Worm (Caenorhabditis elegans) whole organism, L4/young adult: Measurements from ENCODE around the gene ZK813.7.

Experiments used
- W03F9.2 ChIP-seq: fragments of 150-350 bp; optimal IDR thresholded peaks from 2 replicates; lab custom pipeline; 2014; ENCODE audit warnings: missing biosample characterization, missing genetic modification characterization
- dao-5 ChIP-seq: sonication (generic microtip); optimal IDR thresholded peaks from 2 replicates; lab custom pipeline; 2016; ENCODE audit warnings: missing genotype, missing genetic modification characterization, moderate library complexity, missing compliant biosample characterization
- him-1 ChIP-seq: sonication (generic microtip); optimal IDR thresholded peaks from 2 replicates; lab custom pipeline; 2016; ENCODE audit warnings: missing genotype, missing genetic modification reagents, missing genetic modification characterization, missing compliant biosample characterization

ZK813.7 gene

ce11 chrX:3444514-3444913 lies at the start of gene ZK813.7:
TSS of gene ZK813.7 (plus strand) at chrX:3444814.
- no peak for TF ChIP-seq W03F9.2 (tag; lab: Kevin White, UChicago)
- TF ChIP-seq him-1 (tag; lab: Kevin White, UChicago) = no peak
- no peak for TF ChIP-seq dao-5 (tag; lab: Kevin White, UChicago)

- TF ChIP-seq dao-5 (tag; lab: Kevin White, UChicago) (no peak), him-1 (tag; lab: Kevin White, UChicago) (no peak), W03F9.2 (tag; lab: Kevin White, UChicago) (no peak)
These were observed 47.9 kb upstream of the ZK813.7 start for ce11 chrX:3396735-3397134.

DNA sequence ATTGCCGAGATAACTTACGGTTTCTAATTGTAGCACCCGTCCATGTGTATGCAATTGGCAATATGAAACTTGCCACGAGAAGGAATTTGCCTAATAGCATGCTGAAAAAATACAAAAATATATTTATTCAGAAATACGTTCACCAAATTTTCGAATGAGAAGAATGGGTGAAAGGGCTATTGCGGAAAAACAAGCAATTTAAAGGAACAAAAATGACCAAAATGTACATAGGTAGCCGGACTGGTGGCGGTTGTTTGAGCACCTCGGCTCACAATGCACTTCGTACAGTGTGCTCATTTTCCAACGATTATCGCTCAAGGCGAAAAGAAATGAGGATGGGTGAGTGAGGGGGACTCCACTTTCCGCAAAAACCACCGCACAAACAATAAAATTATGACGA lies 44.7 kb upstream of the ZK813.7 start, which contains the start of gene cht-1:
Gene cht-1, minus strand, starts transcription at position 101 of the 400 bp plus-strand sequence.
- TF ChIP-seq dao-5 (tag; lab: Kevin White, UChicago) = no peak
- TF ChIP-seq W03F9.2 (tag; lab: Kevin White, UChicago) = no peak
- TF ChIP-seq him-1 (tag; lab: Kevin White, UChicago) = no peak

ce11 chrX:3400387-3400786 lies 44.2 kb upstream of the ZK813.7 start:
- TF ChIP-seq W03F9.2 (tag; lab: Kevin White, UChicago) (no peak), dao-5 (tag; lab: Kevin White, UChicago) (no peak), him-1 (tag; lab: Kevin White, UChicago) (no peak)

DNA sequence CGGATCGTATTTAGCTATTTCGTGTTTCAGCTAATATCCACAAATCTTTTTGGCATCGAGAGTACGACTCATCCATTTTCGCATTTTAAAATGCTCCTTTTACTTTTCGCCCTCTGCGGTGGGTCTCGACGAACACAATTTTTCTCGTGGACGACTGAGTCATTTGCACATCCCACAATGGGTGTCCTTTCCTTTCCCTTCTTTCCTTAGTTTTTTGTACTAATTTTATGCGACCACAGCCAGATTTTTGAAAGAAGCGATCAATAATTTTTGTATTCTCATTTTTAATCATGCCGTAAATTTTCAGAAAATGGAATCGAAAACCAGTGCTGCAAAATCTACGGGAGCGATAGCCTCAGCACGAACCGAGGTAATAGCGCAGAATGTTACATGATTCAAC lies 42.9 kb upstream of the ZK813.7 start, which contains the start of gene C04F6.9:
Gene C04F6.9, plus strand, starts transcription at position 301 of the 400 bp plus-strand sequence.
- TF ChIP-seq him-1 (tag; lab: Kevin White, UChicago) (no peak), W03F9.2 (tag; lab: Kevin White, UChicago) (no peak), dao-5 (tag; lab: Kevin White, UChicago) (no peak)

ce11 chrX:3403195-3403594 lies 41.4 kb upstream of the ZK813.7 start, which contains the start of gene vit-5:
TSS of gene vit-5 (plus strand) at chrX:3403471.
- TF ChIP-seq W03F9.2 (tag; lab: Kevin White, UChicago) = no peak
- TF ChIP-seq him-1 (tag; lab: Kevin White, UChicago) = no peak
- no peak for TF ChIP-seq dao-5 (tag; lab: Kevin White, UChicago)

DNA sequence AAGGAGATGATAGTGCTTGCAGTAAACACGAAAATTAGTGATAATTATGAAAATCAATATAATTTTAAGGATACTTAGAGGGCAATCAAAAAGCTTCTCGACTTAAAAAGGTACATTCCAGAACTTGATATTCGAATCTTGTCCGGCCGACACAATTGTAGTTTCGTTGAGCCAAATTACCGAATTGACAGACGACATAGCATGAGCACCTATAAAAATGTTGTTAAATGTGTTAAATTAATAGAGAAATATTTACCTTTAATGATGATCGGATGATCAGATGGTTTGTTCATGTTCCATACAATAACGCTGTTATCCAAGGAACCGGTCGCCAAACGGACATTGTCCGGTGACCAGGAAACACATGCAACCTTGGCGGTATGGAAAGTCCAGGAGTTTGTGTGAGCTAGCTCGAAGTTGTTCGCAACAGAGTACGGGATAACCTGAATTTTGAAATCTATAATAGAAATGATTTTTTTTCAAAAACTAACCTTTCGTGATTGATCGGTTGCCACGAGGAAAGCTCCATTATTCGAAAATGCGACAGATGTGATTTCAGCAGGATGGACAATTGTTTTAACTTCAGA lies 35.8 kb upstream of the ZK813.7 start:
- no peak for TF ChIP-seq W03F9.2 (tag; lab: Kevin White, UChicago)
- TF ChIP-seq dao-5 (tag; lab: Kevin White, UChicago) = no peak
- no peak for TF ChIP-seq him-1 (tag; lab: Kevin White, UChicago)

DNA sequence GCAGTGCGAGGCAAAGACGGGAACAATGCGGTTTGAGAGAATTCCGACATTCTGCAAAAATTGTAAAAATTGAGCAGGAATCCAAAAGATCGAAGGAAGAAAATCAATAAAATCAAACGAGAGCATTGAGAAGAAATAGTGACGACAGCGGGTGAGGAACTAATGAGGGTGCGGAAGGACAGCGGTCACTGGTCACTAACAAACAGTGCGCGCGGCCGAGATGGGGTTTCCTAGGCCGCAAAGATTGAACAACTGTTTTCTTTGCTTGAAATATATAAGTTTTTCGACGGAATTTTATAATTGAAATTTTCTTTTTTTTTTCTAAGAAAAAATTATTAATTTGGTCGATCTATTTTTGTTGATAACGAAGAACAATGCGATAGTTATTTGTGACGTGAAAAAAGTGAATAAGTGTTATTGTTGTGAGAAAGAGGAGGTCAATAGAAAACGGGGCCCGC lies 33.0 kb upstream of the ZK813.7 start, which contains the start of gene unc-78:
Gene unc-78, minus strand, starts transcription at position 51 of the 458 bp plus-strand sequence.
- TF ChIP-seq him-1 (tag; lab: Kevin White, UChicago) (no peak), dao-5 (tag; lab: Kevin White, UChicago) (no peak), W03F9.2 (tag; lab: Kevin White, UChicago) (no peak)

DNA sequence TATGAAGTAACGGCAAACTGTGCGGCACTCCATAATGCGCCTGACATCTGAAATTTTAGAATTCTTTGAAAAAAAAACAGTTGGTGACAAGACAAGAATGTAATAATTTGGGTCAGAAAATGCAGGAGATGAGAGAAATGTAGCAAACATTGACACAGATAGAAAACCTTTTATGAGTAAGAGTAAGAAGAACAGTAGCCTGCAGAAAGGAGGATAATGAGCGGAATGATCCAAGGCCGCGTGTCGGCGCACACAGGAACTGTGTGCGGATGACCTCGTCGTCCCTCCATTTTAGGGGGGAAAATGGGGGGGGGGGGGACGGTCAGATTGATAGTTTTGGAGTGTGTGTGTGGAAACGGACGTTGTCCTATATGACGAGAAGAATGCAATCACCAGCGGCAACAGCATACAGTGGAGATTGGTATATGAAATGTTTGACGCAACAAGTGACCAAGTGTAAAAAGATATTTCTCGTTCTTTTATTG lies 29.9 kb upstream of the ZK813.7 start, which contains the start of gene dhs-27:
Gene dhs-27, minus strand, starts transcription at position 51 of the 485 bp plus-strand sequence.
- TF ChIP-seq dao-5 (tag; lab: Kevin White, UChicago) (no peak), W03F9.2 (tag; lab: Kevin White, UChicago) (no peak), him-1 (tag; lab: Kevin White, UChicago) (no peak)

DNA sequence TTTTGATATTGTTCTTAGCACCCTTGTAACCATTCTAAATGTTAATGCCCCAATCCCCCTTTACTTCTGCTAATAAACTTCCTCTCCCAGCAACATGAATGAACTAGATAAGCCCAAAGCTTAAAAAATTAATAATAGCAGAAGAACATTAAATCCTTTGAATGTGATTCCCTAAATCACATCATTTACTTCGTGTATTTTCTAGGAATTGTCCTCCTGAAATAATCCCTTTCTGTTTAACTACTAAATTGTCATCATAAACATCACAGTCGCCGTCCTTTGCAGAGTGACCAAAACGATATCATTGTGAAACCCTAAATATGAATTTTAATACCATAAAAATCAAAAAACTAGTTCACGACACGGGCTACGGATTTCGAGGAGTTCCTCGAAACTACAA lies 28.6 kb upstream of the ZK813.7 start:
- TF ChIP-seq dao-5 (tag; lab: Kevin White, UChicago) (no peak), W03F9.2 (tag; lab: Kevin White, UChicago) (no peak), him-1 (tag; lab: Kevin White, UChicago) (no peak)

DNA sequence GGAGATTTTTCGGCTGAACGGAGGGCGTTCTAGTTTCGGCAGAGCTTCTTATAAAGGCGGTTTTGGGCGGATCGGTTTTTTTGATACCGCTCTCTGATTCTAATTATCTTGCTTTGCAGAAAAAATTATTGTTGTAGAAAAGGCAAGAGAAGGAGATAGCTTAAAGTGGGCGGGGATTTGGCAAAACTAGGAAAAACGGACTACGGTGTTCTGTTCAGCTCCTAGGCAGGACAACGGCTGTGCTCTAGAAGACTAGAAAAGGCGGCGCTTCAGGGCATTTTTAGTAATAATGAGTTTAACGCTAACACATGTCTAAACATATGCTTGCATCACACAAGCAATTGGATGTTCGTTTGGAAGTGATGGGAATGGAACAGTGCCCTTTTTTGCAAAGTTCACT lies 25.5 kb upstream of the ZK813.7 start, which contains the start of gene C04F6.7:
Gene C04F6.7, minus strand, starts transcription at position 101 of the 400 bp plus-strand sequence.
- no peak for TF ChIP-seq him-1 (tag; lab: Kevin White, UChicago)
- no peak for TF ChIP-seq W03F9.2 (tag; lab: Kevin White, UChicago)
- no peak for TF ChIP-seq dao-5 (tag; lab: Kevin White, UChicago)

DNA sequence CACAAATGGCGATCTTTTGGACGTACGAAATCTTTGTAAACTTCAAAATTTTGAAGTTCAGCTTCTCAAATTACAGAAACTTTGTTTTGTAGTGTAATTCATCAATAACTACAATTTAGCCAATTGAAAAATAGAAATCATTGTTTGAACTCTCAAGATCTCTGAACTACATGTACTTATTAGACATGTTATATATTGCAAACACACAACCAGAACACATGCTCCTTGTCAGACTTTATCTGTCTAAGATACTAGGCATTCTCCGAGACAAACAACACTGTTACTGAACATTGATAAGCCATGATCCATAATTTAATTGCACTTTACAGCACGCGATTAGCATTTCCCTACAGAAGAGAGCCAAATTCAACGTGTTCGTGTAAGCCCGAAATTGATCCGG lies 20.1 kb upstream of the ZK813.7 start, which contains the start of gene ZK813.6:
Gene ZK813.6, plus strand, starts transcription at position 301 of the 400 bp plus-strand sequence.
- TF ChIP-seq W03F9.2 (tag; lab: Kevin White, UChicago) = no peak
- no peak for TF ChIP-seq him-1 (tag; lab: Kevin White, UChicago)
- TF ChIP-seq dao-5 (tag; lab: Kevin White, UChicago) = no peak

ce11 chrX:3429122-3429521 lies 15.5 kb upstream of the ZK813.7 start:
- TF ChIP-seq dao-5 (tag; lab: Kevin White, UChicago) (no peak), W03F9.2 (tag; lab: Kevin White, UChicago) (no peak), him-1 (tag; lab: Kevin White, UChicago) (no peak)
